Fruit fly (Drosophila melanogaster): ENCODE measurements around the gene CG5815.

The CG5815 gene

dm6 chr3R:27111784-27112602 is at the start of gene CG5815, which contains the start of gene gb:
Gene CG5815 (plus strand): TSS chr3R:27112566.
Gene gb (minus strand): TSS chr3R:27112270.
- TF ChIP-seq tai (GFP tag; optimal IDR thresholded peaks at IDR 0.05) (no peak), rgr (GFP tag; optimal IDR thresholded peaks at IDR 0.05) (peak; percentile 92), brk (GFP tag; optimal IDR thresholded peaks at IDR 0.05) (no peak), ey (GFP tag; optimal IDR thresholded peaks at IDR 0.05) (peak; percentile 87), sage (GFP tag; optimal IDR thresholded peaks at IDR 0.05) (no peak), dl (GFP tag; optimal IDR thresholded peaks at IDR 0.05; ENCODE audit: insufficient read depth in 1 of 2, partially characterized antibody in 2 of 2) (no peak), br (GFP tag; optimal IDR thresholded peaks at IDR 0.05) (peak; percentile 90), Hnf4 (GFP tag; optimal IDR thresholded peaks at IDR 0.05) (no peak), Abd-B (GFP tag; optimal IDR thresholded peaks at IDR 0.05) (no peak), N (GFP tag; optimal IDR thresholded peaks at IDR 0.05) (no peak), usp (GFP tag; optimal IDR thresholded peaks at IDR 0.05) (no peak), woc (GFP tag; optimal IDR thresholded peaks at IDR 0.05) (no peak), Dif (GFP tag; optimal IDR thresholded peaks at IDR 0.05; ENCODE audit: partially characterized antibody) (no peak), foxo (GFP tag; optimal IDR thresholded peaks at IDR 0.05) (peak; percentile 35 to 92), Myc (optimal IDR thresholded peaks at IDR 0.05) (no peak), psq (GFP tag; optimal IDR thresholded peaks at IDR 0.05) (peak; percentile 98), GATAd (GFP tag; optimal IDR thresholded peaks at IDR 0.05) (peak; percentile 7), Mio (GFP tag; optimal IDR thresholded peaks at IDR 0.05) (peak; percentile 76), Sp1 (GFP tag; optimal IDR thresholded peaks at IDR 0.05) (peak; percentile 88), CrebA (GFP tag; optimal IDR thresholded peaks at IDR 0.05; ENCODE audit: borderline replicate concordance) (no peak), dsf (GFP tag; optimal IDR thresholded peaks at IDR 0.05; ENCODE audit: borderline replicate concordance) (no peak), sv (GFP tag; optimal IDR thresholded peaks at IDR 0.05) (peak; percentile 88), dmrt93B (GFP tag; optimal IDR thresholded peaks at IDR 0.05) (peak; percentile 81), Hr83 (GFP tag; optimal IDR thresholded peaks at IDR 0.05; ENCODE audit: poor library complexity, severe bottlenecking) (peak; percentile 91), Vsx2 (GFP tag; optimal IDR thresholded peaks at IDR 0.05; ENCODE audit: partially characterized antibody) (no peak), Rel (GFP tag; optimal IDR thresholded peaks at IDR 0.05) (peak; percentile 76), Rel (tag; optimal IDR thresholded peaks at IDR 0.05) (peak; percentile 67), jim (GFP tag; optimal IDR thresholded peaks at IDR 0.05) (no peak), CG9705 (GFP tag; optimal IDR thresholded peaks at IDR 0.05) (peak; percentile 84), OdsH (GFP tag; optimal IDR thresholded peaks at IDR 0.05) (peak; percentile 89), h (GFP tag; optimal IDR thresholded peaks at IDR 0.05) (peak; percentile 92), Hr78 (GFP tag; optimal IDR thresholded peaks at IDR 0.05) (no peak), Dfd (GFP tag; optimal IDR thresholded peaks at IDR 0.05) (no peak), lola (GFP tag; optimal IDR thresholded peaks at IDR 0.05) (no peak), CG32264 (GFP tag; optimal IDR thresholded peaks at IDR 0.05) (peak; percentile 66), Jra (GFP tag; optimal IDR thresholded peaks at IDR 0.05) (no peak), pan (optimal IDR thresholded peaks at IDR 0.05) (no peak), fru (GFP tag; optimal IDR thresholded peaks at IDR 0.05) (peak; percentile 87), HLH106 (tag; optimal IDR thresholded peaks at IDR 0.05) (peak; percentile 93)

dm6 chr3R:27064099-27064498 is 48.3 kb upstream of the CG5815 start, which contains the start of gene Nep5:
Gene Nep5 (minus strand): TSS chr3R:27064199.
- TF ChIP-seq Hr78 (GFP tag; optimal IDR thresholded peaks at IDR 0.05) (no peak), GATAd (GFP tag; optimal IDR thresholded peaks at IDR 0.05) (no peak), Vsx2 (GFP tag; optimal IDR thresholded peaks at IDR 0.05; ENCODE audit: partially characterized antibody) (no peak), psq (GFP tag; optimal IDR thresholded peaks at IDR 0.05) (no peak), tai (GFP tag; optimal IDR thresholded peaks at IDR 0.05) (no peak), usp (GFP tag; optimal IDR thresholded peaks at IDR 0.05) (no peak), Rel (GFP tag; optimal IDR thresholded peaks at IDR 0.05) (no peak), Rel (tag; optimal IDR thresholded peaks at IDR 0.05) (no peak), HLH106 (tag; optimal IDR thresholded peaks at IDR 0.05) (no peak), foxo (GFP tag; optimal IDR thresholded peaks at IDR 0.05) (no peak), Myc (optimal IDR thresholded peaks at IDR 0.05) (no peak), Abd-B (GFP tag; optimal IDR thresholded peaks at IDR 0.05) (no peak), CrebA (GFP tag; optimal IDR thresholded peaks at IDR 0.05; ENCODE audit: borderline replicate concordance) (no peak), Jra (GFP tag; optimal IDR thresholded peaks at IDR 0.05) (no peak), sv (GFP tag; optimal IDR thresholded peaks at IDR 0.05) (no peak), Hnf4 (GFP tag; optimal IDR thresholded peaks at IDR 0.05) (no peak), rgr (GFP tag; optimal IDR thresholded peaks at IDR 0.05) (no peak), dmrt93B (GFP tag; optimal IDR thresholded peaks at IDR 0.05) (no peak), Dif (GFP tag; optimal IDR thresholded peaks at IDR 0.05; ENCODE audit: partially characterized antibody) (no peak), sage (GFP tag; optimal IDR thresholded peaks at IDR 0.05) (no peak), N (GFP tag; optimal IDR thresholded peaks at IDR 0.05) (no peak)

All from whole organism, wandering third instar larva.